Worm (Caenorhabditis elegans): ENCODE data around the gene srw-138.

ce11 chrV:2962960-2963359 lies at the start of gene srw-138:
- TF ChIP-seq flt-1 (GFP tag; IDR thresholded peaks at IDR 0.05): no peak
- no peak for TF ChIP-seq klf-2 (GFP tag; conservative IDR thresholded peaks at IDR 0.05)
- TF ChIP-seq T22C8.4 (GFP tag; IDR thresholded peaks at IDR 0.05): no peak
- TF ChIP-seq ztf-29 (GFP tag; IDR thresholded peaks at IDR 0.05): no peak
- no peak for TF ChIP-seq ref-1 (GFP tag; conservative IDR thresholded peaks at IDR 0.05)
- TF ChIP-seq ztf-23 (GFP tag; IDR thresholded peaks at IDR 0.05): no peak
- TF ChIP-seq tab-1 (GFP tag; IDR thresholded peaks at IDR 0.05): no peak
- TF ChIP-seq med-1 (GFP tag; optimal IDR thresholded peaks at IDR 0.05; ENCODE audit: insufficient read depth): no peak
- TF ChIP-seq cog-1 (tag; optimal IDR thresholded peaks at IDR 0.05): no peak
